Worm (Caenorhabditis elegans): ENCODE results near the gene syp-1.

ce11 chrV:16445676-16446075, 41.6 kb downstream of the syp-1 start, which contains the start of gene T08G3.6:
- no peak for TF ChIP-seq pes-1 (GFP tag; IDR thresholded peaks at IDR 0.05)
- TF ChIP-seq flt-1 (GFP tag; IDR thresholded peaks at IDR 0.05), result no peak
- TF ChIP-seq ama-1 (optimal IDR thresholded peaks at IDR 0.05), result no peak
- no peak for TF ChIP-seq ceh-13 (GFP tag; optimal IDR thresholded peaks at IDR 0.05)
- TF ChIP-seq scrt-1 (GFP tag; IDR thresholded peaks at IDR 0.05), result no peak
- no peak for TF ChIP-seq hmbx-1 (tag; optimal IDR thresholded peaks at IDR 0.05)

Data from whole organism, early embryonic.